Worm (Caenorhabditis elegans): ENCODE measurements around the gene Y55F3C.9.

ce11 chrIV:773580-773979 is 45.6 kb upstream of the Y55F3C.9 start:
- no peak for TF ChIP-seq snpc-4 (tag; optimal IDR thresholded peaks at IDR 0.05)
- no peak for TF ChIP-seq nhr-10 (tag; optimal IDR thresholded peaks at IDR 0.05)
- TF ChIP-seq nhr-12 (tag; optimal IDR thresholded peaks at IDR 0.05), result no peak
- no peak for TF ChIP-seq nhr-11 (tag; optimal IDR thresholded peaks at IDR 0.05)
- no peak for TF ChIP-seq fos-1 (tag; optimal IDR thresholded peaks at IDR 0.05)
- no peak for TF ChIP-seq ama-1 (optimal IDR thresholded peaks at IDR 0.05)
- TF ChIP-seq nhr-6 (tag; optimal IDR thresholded peaks at IDR 0.05), result no peak

Measured in whole organism, L2 larva.